Worm (Caenorhabditis elegans) whole organism, early embryonic: ENCODE results near the gene B0334.5.

Source experiments
- B0310.2 ChIP-seq: sonication (generic microtip); optimal IDR thresholded peaks from 2 replicates; lab custom pipeline; 2016; ENCODE audit warnings: mild to moderate bottlenecking, missing genetic modification characterization, missing compliant biosample characterization
- ama-1 ChIP-seq: fragments of 150-350 bp; optimal IDR thresholded peaks from 2 replicates; lab custom pipeline; 2014
- ceh-36 ChIP-seq: sonication (generic microtip); optimal IDR thresholded peaks from 2 replicates; lab custom pipeline; 2016; ENCODE audit warnings: missing genetic modification characterization, inconsistent platforms, missing compliant biosample characterization
- ets-7 ChIP-seq: sonication (generic microtip); optimal IDR thresholded peaks from 2 replicates; lab custom pipeline; 2016; ENCODE audit warnings: missing genotype, missing genetic modification characterization, missing compliant biosample characterization
- hmbx-1 ChIP-seq: sonication (generic microtip); optimal IDR thresholded peaks from 2 replicates; lab custom pipeline; 2016; ENCODE audit warnings: mild to moderate bottlenecking, missing genetic modification characterization, missing compliant biosample characterization
- hmg-4 ChIP-seq: fragments of 200-800 bp; sonication (Bioruptor generic); optimal IDR thresholded peaks from 2 replicates; lab custom pipeline; 2018; ENCODE audit warnings: mild to moderate bottlenecking, missing genetic modification characterization, missing compliant biosample characterization
- hnd-1 ChIP-seq: sonication (generic microtip); optimal IDR thresholded peaks from 2 replicates; lab custom pipeline; 2016; ENCODE audit warnings: missing genetic modification characterization, missing compliant biosample characterization
- tbx-11 ChIP-seq: fragments of 200-800 bp; sonication (Bioruptor generic); IDR thresholded peaks from 2 replicates; pipeline ENCODE4 v1.3.6; 2022; ENCODE audit warnings: missing genetic modification characterization, missing compliant biosample characterization
- tbx-37 ChIP-seq: fragments of 200-800 bp; sonication (Bioruptor generic); conservative IDR thresholded peaks from 2 replicates; pipeline ENCODE4 v1.3.6; 2022; ENCODE audit warnings: missing genetic modification reagents, missing genetic modification characterization, missing compliant biosample characterization
- tra-4 ChIP-seq: sonication (generic microtip); optimal IDR thresholded peaks from 2 replicates; lab custom pipeline; 2017; ENCODE audit warnings: missing genetic modification characterization, missing compliant biosample characterization

DNA sequence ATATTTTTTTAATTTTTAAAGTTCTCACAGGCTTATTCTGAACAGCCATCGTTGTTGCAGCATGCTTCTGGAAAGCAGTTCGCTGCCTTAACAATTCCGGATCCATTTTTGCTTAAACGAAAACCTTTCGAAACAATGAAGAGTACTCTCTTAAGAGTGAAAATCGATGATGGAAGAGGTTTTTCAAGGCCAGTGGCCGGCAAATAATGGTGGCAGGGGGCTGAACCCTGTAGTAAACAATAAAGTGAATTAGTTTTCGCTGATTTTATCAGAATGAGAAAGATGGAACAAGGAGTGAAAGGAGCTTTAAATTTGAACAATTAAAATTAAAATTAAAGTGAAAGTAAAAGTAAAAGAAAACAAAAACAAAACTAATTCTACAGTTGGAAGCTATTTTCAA is 44.9 kb downstream of the B0334.5 start, which contains the start of gene gtf-2E2:
- TF ChIP-seq tbx-11 (GFP tag; lab: Robert Waterston, UW) = no peak
- no peak for TF ChIP-seq hnd-1 (tag; lab: Kevin White, UChicago)
- TF ChIP-seq ceh-36 = no peak
- no peak for TF ChIP-seq hmg-4
- no peak for TF ChIP-seq ama-1
- no peak for TF ChIP-seq B0310.2
- no peak for TF ChIP-seq tra-4
- no peak for TF ChIP-seq tbx-37 (GFP tag; lab: Robert Waterston, UW)
- TF ChIP-seq hmbx-1 (tag; lab: Kevin White, UChicago) = no peak
- no peak for TF ChIP-seq ets-7
